Fruit fly (Drosophila melanogaster): ENCODE measurements around the gene CG6674.

dm6 chr3L:9968267-9968721, 3.6 kb downstream of the CG6674 start, which contains the start of the genes CG6685 and Dronc:
- TF ChIP-seq Hr96 (GFP tag; optimal IDR thresholded peaks at IDR 0.05) (no peak), cic (GFP tag; optimal IDR thresholded peaks at IDR 0.05) (no peak), bab1 (GFP tag; optimal IDR thresholded peaks at IDR 0.05) (peak; percentile 56), ovo (GFP tag; optimal IDR thresholded peaks at IDR 0.05) (no peak), CG5204 (GFP tag; optimal IDR thresholded peaks at IDR 0.05) (no peak), Clk (GFP tag; optimal IDR thresholded peaks at IDR 0.05) (no peak), toe (GFP tag; optimal IDR thresholded peaks at IDR 0.05) (no peak)
